Fruit fly (Drosophila melanogaster) whole organism, embryonic: ENCODE results near the gene RIOK2.

ENCODE experiments used
- Abd-B ChIP-seq: fragments of 200-800 bp; sonication (Bioruptor generic); optimal IDR thresholded peaks from 2 replicates; lab custom pipeline; 2018; ENCODE audit warnings: missing biosample characterization, mild to moderate bottlenecking, missing genetic modification characterization, moderate library complexity
- Ada2b ChIP-seq: fragments of 200-800 bp; sonication (Bioruptor generic); IDR thresholded peaks from 2 replicates; pipeline ENCODE4 v1.3.6; 2022; ENCODE audit warnings: missing biosample characterization, missing genetic modification characterization
- C15 ChIP-seq: fragments of 200-800 bp; sonication (Bioruptor generic); IDR thresholded peaks from 3 replicates; pipeline ENCODE4 v1.3.6; 2022; ENCODE audit warnings: missing biosample characterization, missing genetic modification characterization
- CG12744 ChIP-seq: fragments of 200-800 bp; sonication (Bioruptor generic); optimal IDR thresholded peaks from 2 replicates; lab custom pipeline; 2016; ENCODE audit warnings: missing biosample characterization, missing genetic modification characterization
- CG13424 ChIP-seq: fragments of 200-800 bp; sonication (Bioruptor generic); optimal IDR thresholded peaks from 2 replicates; lab custom pipeline; 2019; ENCODE audit warnings: missing biosample characterization, mild to moderate bottlenecking, missing genetic modification characterization, moderate library complexity
- CG13775 ChIP-seq: fragments of 200-800 bp; sonication (Bioruptor generic); optimal IDR thresholded peaks from 3 replicates; lab custom pipeline; 2017; ENCODE audit warnings: missing biosample characterization, mild to moderate bottlenecking, missing genetic modification characterization
- CG16815 ChIP-seq: fragments of 200-800 bp; sonication (Bioruptor generic); optimal IDR thresholded peaks from 3 replicates; lab custom pipeline; 2017; ENCODE audit warnings: missing biosample characterization, mild to moderate bottlenecking, missing genetic modification characterization
- CG17385 ChIP-seq: fragments of 200-800 bp; sonication (Bioruptor generic); optimal IDR thresholded peaks from 3 replicates; lab custom pipeline; 2018; ENCODE audit warnings: missing biosample characterization, mild to moderate bottlenecking, missing genetic modification characterization
- CG18476 ChIP-seq: fragments of 200-800 bp; sonication (Bioruptor generic); optimal IDR thresholded peaks from 2 replicates; lab custom pipeline; 2016; ENCODE audit warnings: missing biosample characterization, mild to moderate bottlenecking, missing genetic modification characterization
- CG2120 ChIP-seq: fragments of 200-800 bp; sonication (Bioruptor generic); optimal IDR thresholded peaks from 3 replicates; lab custom pipeline; 2016; ENCODE audit warnings: missing biosample characterization, missing genetic modification characterization
- CG31388 ChIP-seq: fragments of 200-800 bp; sonication (Bioruptor generic); optimal IDR thresholded peaks from 2 replicates; lab custom pipeline; 2016; ENCODE audit warnings: missing biosample characterization, missing genetic modification characterization
- CG34376 ChIP-seq: fragments of 200-800 bp; sonication (Bioruptor generic); optimal IDR thresholded peaks from 2 replicates; lab custom pipeline; 2018; ENCODE audit warnings: missing biosample characterization, mild to moderate bottlenecking, missing genetic modification characterization
- CG3847 ChIP-seq: fragments of 200-800 bp; sonication (Bioruptor generic); IDR thresholded peaks from 2 replicates; pipeline ENCODE4 v1.3.6; 2022; ENCODE audit warnings: missing biosample characterization, missing genetic modification characterization
- CG4617 ChIP-seq: fragments of 200-800 bp; sonication (Bioruptor generic); optimal IDR thresholded peaks from 3 replicates; lab custom pipeline; 2016; ENCODE audit warnings: missing biosample characterization, missing genetic modification characterization, borderline replicate concordance
- CG7372 ChIP-seq: fragments of 200-800 bp; sonication (Bioruptor generic); IDR thresholded peaks from 2 replicates; pipeline ENCODE4 v1.3.6; 2022; ENCODE audit warnings: missing biosample characterization, missing genetic modification characterization
- CG9797 ChIP-seq: fragments of 200-800 bp; sonication (Bioruptor generic); optimal IDR thresholded peaks from 3 replicates; lab custom pipeline; 2018; ENCODE audit warnings: missing biosample characterization, mild to moderate bottlenecking, missing genetic modification characterization
- CG9876 ChIP-seq: fragments of 200-800 bp; sonication (Bioruptor generic); optimal IDR thresholded peaks from 2 replicates; lab custom pipeline; 2016; ENCODE audit warnings: missing biosample characterization, missing genetic modification characterization
- D19A ChIP-seq: fragments of 200-800 bp; optimal IDR thresholded peaks from 3 replicates; lab custom pipeline; 2019; ENCODE audit warnings: missing biosample characterization, mild to moderate bottlenecking, missing genetic modification characterization, moderate library complexity
- GATAe ChIP-seq: fragments of 200-800 bp; sonication (Bioruptor generic); conservative IDR thresholded peaks from 2 replicates; pipeline ENCODE4 v1.3.6; 2022; ENCODE audit warnings: missing biosample characterization, missing genetic modification characterization
- HLHmδ ChIP-seq: fragments of 200-800 bp; sonication (Bioruptor generic); optimal IDR thresholded peaks from 2 replicates; lab custom pipeline; 2018; ENCODE audit warnings: missing biosample characterization, mild to moderate bottlenecking, missing genetic modification characterization, moderate library complexity
- Hand ChIP-seq: fragments of 200-800 bp; sonication (Bioruptor generic); optimal IDR thresholded peaks from 2 replicates; lab custom pipeline; 2017; ENCODE audit warnings: mild to moderate bottlenecking, missing biosample characterization, missing genetic modification reagents, missing genetic modification characterization
- Hey ChIP-seq: fragments of 200-800 bp; sonication (Bioruptor generic); optimal IDR thresholded peaks from 3 replicates; lab custom pipeline; 2018; ENCODE audit warnings: missing biosample characterization, mild to moderate bottlenecking, missing genetic modification characterization
- Hr39 ChIP-seq: fragments of >200 bp; optimal IDR thresholded peaks from 2 replicates; lab custom pipeline; 2017
- Lim3 ChIP-seq: fragments of 200-800 bp; sonication (Bioruptor generic); IDR thresholded peaks from 2 replicates; pipeline ENCODE4 v1.3.6; 2022; ENCODE audit warnings: missing biosample characterization, missing genetic modification characterization
- Meics ChIP-seq: fragments of 200-800 bp; sonication (Bioruptor generic); optimal IDR thresholded peaks from 2 replicates; lab custom pipeline; 2017; ENCODE audit warnings: missing biosample characterization, mild to moderate bottlenecking, missing genetic modification characterization
- abd-A ChIP-seq: fragments of 200-800 bp; sonication (Bioruptor generic); optimal IDR thresholded peaks from 3 replicates; lab custom pipeline; 2019; ENCODE audit warnings: missing biosample characterization, mild to moderate bottlenecking, missing genetic modification characterization, moderate library complexity
- ac ChIP-seq: fragments of 200-800 bp; sonication (Bioruptor generic); optimal IDR thresholded peaks from 3 replicates; lab custom pipeline; 2017; ENCODE audit warnings: missing biosample characterization, mild to moderate bottlenecking, missing genetic modification characterization
- amos ChIP-seq: fragments of 200-800 bp; sonication (Bioruptor generic); IDR thresholded peaks from 2 replicates; pipeline ENCODE4 v1.3.6; 2022; ENCODE audit warnings: missing biosample characterization, missing genetic modification characterization; ENCODE audit not compliant: partially characterized antibody
- ap ChIP-seq: fragments of 200-800 bp; sonication (Bioruptor generic); IDR thresholded peaks from 2 replicates; pipeline ENCODE4 v1.3.6; 2022; ENCODE audit warnings: missing biosample characterization, missing genetic modification characterization
- az2 ChIP-seq: fragments of 200-800 bp; sonication (Bioruptor generic); optimal IDR thresholded peaks from 3 replicates; lab custom pipeline; 2016; ENCODE audit warnings: missing biosample characterization, missing genetic modification characterization
- bbx ChIP-seq: fragments of 200-800 bp; sonication (Bioruptor generic); IDR thresholded peaks from 2 replicates; pipeline ENCODE4 v1.3.6; 2022; ENCODE audit warnings: missing biosample characterization, missing genetic modification characterization; ENCODE audit not compliant: partially characterized antibody
- croc ChIP-seq: fragments of 200-800 bp; sonication (Bioruptor generic); conservative IDR thresholded peaks from 3 replicates; pipeline ENCODE4 v1.3.6; 2022; ENCODE audit warnings: missing biosample characterization, missing genetic modification characterization
- exex ChIP-seq: fragments of 200-800 bp; sonication (Bioruptor generic); optimal IDR thresholded peaks from 4 replicates; lab custom pipeline; 2018; ENCODE audit warnings: missing biosample characterization, mild to moderate bottlenecking, missing genetic modification characterization, moderate library complexity
- fd102C ChIP-seq: fragments of 200-800 bp; sonication (Bioruptor generic); optimal IDR thresholded peaks from 2 replicates; lab custom pipeline; 2018; ENCODE audit warnings: missing biosample characterization, mild to moderate bottlenecking, missing genetic modification characterization, moderate library complexity
- fd96Cb ChIP-seq: fragments of 200-800 bp; sonication (Bioruptor generic); optimal IDR thresholded peaks from 2 replicates; lab custom pipeline; 2018; ENCODE audit warnings: missing biosample characterization, mild to moderate bottlenecking, missing genetic modification characterization, moderate library complexity
- gcm2 ChIP-seq: fragments of 200-800 bp; sonication (Bioruptor generic); optimal IDR thresholded peaks from 2 replicates; lab custom pipeline; 2016; ENCODE audit warnings: missing biosample characterization, missing genetic modification characterization
- grn ChIP-seq: fragments of 200-800 bp; sonication (Bioruptor generic); optimal IDR thresholded peaks from 3 replicates; lab custom pipeline; 2017; ENCODE audit warnings: missing biosample characterization, missing genetic modification characterization
- knrl ChIP-seq: fragments of 200-800 bp; sonication (Bioruptor generic); IDR thresholded peaks from 3 replicates; pipeline ENCODE4 v1.3.6; 2022; ENCODE audit warnings: missing biosample characterization, missing genetic modification characterization; ENCODE audit not compliant: partially characterized antibody
- lbe ChIP-seq: fragments of 200-800 bp; sonication (Bioruptor generic); optimal IDR thresholded peaks from 2 replicates; lab custom pipeline; 2016; ENCODE audit warnings: missing biosample characterization, mild to moderate bottlenecking, missing genetic modification characterization
- maf-S ChIP-seq: fragments of 200-800 bp; sonication (Bioruptor generic); optimal IDR thresholded peaks from 2 replicates; lab custom pipeline; 2016; ENCODE audit warnings: missing biosample characterization, missing genetic modification characterization
- mirr ChIP-seq: fragments of 200-800 bp; sonication (Bioruptor generic); optimal IDR thresholded peaks from 3 replicates; lab custom pipeline; 2018; ENCODE audit warnings: missing biosample characterization, mild to moderate bottlenecking, missing genetic modification characterization
- p53 ChIP-seq: fragments of 200-800 bp; sonication (Bioruptor generic); optimal IDR thresholded peaks from 2 replicates; lab custom pipeline; 2016; ENCODE audit warnings: missing biosample characterization, missing genetic modification characterization
- prd ChIP-seq, 3 experiments: fragments of >200 bp in 2 of 3; fragments of 200-800 bp in 1 of 3; sonication (Bioruptor generic) in 1 of 3; optimal IDR thresholded peaks in 2 of 3; IDR thresholded peaks in 1 of 3; 2 replicates in 2 of 3; 3 replicates in 1 of 3; pipeline versions ENCODE4 v1.3.6 to Lab custom; 2017 to 2022; ENCODE audit warnings: missing biosample characterization in 1 of 3, missing genetic modification characterization in 1 of 3
- row ChIP-seq: fragments of 200-800 bp; sonication (Bioruptor generic); IDR thresholded peaks from 3 replicates; pipeline ENCODE4 v1.3.6; 2022; ENCODE audit warnings: missing biosample characterization, missing genetic modification characterization
- scrt ChIP-seq: fragments of 200-800 bp; sonication (Bioruptor generic); optimal IDR thresholded peaks from 2 replicates; lab custom pipeline; 2018; ENCODE audit warnings: missing biosample characterization, mild to moderate bottlenecking, missing genetic modification characterization, moderate library complexity
- sens ChIP-seq: fragments of 200-800 bp; sonication (Bioruptor generic); peaks from one replicate; lab custom pipeline; 2016; ENCODE audit warnings: missing biosample characterization, missing genetic modification characterization
- shn ChIP-seq: fragments of 200-800 bp; sonication (Bioruptor generic); optimal IDR thresholded peaks from 3 replicates; lab custom pipeline; 2016; ENCODE audit warnings: missing biosample characterization, missing genetic modification characterization
- usp ChIP-seq: fragments of >200 bp; optimal IDR thresholded peaks from 2 replicates; lab custom pipeline; 2017; ENCODE audit warnings: missing biosample characterization, missing genetic modification characterization
- vfl ChIP-seq: fragments of 200-800 bp; sonication (Bioruptor generic); optimal IDR thresholded peaks from 2 replicates; lab custom pipeline; 2016; ENCODE audit warnings: missing biosample characterization, missing genetic modification characterization

RIOK2 gene

DNA sequence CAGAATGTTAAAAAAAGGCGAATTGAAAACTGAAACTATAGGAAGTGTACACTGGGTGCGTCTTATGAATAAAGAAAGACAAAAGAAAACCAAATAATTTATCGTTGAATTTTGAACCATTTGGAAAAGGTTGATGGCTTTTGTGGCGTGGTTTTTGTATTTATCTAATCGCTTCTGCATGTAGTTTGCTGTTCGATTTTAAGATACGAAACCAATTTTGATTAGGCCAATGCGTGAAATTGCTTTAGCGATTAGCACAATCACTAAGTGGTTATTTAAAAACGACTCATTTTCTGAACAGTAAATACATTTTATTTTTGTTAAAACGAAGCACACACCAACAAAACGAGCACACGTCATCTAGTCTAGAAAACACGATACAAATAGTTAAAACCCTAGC, 5.0 kb upstream of the RIOK2 start:
- TF ChIP-seq D19A (tag; lab: Kevin White, UChicago), result peak; percentile 52
- no peak for TF ChIP-seq row (GFP tag; lab: Robert Waterston, UW)
- no peak for TF ChIP-seq az2 (GFP tag; lab: Kevin White, UChicago)
- peak; percentile 93 for TF ChIP-seq mirr (GFP tag; lab: Kevin White, UChicago)
- TF ChIP-seq lbe (GFP tag; lab: Kevin White, UChicago), result peak; percentile 21
- peak; percentile 48 for TF ChIP-seq sens (GFP tag; lab: Kevin White, UChicago)
- TF ChIP-seq grn (GFP tag; lab: Kevin White, UChicago), result peak; percentile 53
- peak; percentile 47 for TF ChIP-seq CG34376 (GFP tag; lab: Kevin White, UChicago)
- TF ChIP-seq GATAe (GFP tag; lab: Robert Waterston, UW), result peak; percentile 53; the same call in 1 of the 2 replicates
- no peak for TF ChIP-seq Meics (GFP tag; lab: Kevin White, UChicago)
- TF ChIP-seq Abd-B, result no peak
- peak; percentile 97 for TF ChIP-seq exex

dm6 chr3R:25262322-25262761, 3.3 kb upstream of the RIOK2 start, which contains the start of the genes Kdsr and CG11858:
TSS of gene Kdsr (minus strand) at chr3R:25262498.
TSS of gene CG11858 (plus strand) at chr3R:25262741.
- TF ChIP-seq C15, result no peak
- TF ChIP-seq CG9876 (GFP tag; lab: Kevin White, UChicago), result no peak
- peak; percentile 59 for TF ChIP-seq shn (GFP tag; lab: Kevin White, UChicago)
- TF ChIP-seq scrt (GFP tag; lab: Kevin White, UChicago), result peak; percentile 33
- no peak for TF ChIP-seq fd102C
- peak; percentile 45 for TF ChIP-seq fd96Cb (tag; lab: Kevin White, UChicago)
- TF ChIP-seq row (GFP tag; lab: Robert Waterston, UW), result peak; percentile 94
- no peak for TF ChIP-seq prd (optimal IDR thresholded peaks at IDR 0.05; lab: Kevin White, UChicago)
- TF ChIP-seq prd (GFP tag; IDR thresholded peaks at IDR 0.05; lab: Robert Waterston, UW), result peak; percentile 85
- no peak for TF ChIP-seq knrl
- peak; percentile 3 for TF ChIP-seq vfl (GFP tag; lab: Kevin White, UChicago)
- peak; percentile 30 for TF ChIP-seq CG4617 (GFP tag; lab: Kevin White, UChicago)
- TF ChIP-seq CG7372, result peak; percentile 35; the same call in 1 of the 2 replicates
- peak; percentile 69 for TF ChIP-seq CG13424 (tag; lab: Kevin White, UChicago)
- TF ChIP-seq CG18476, result peak; percentile 71
- peak; percentile 8 for TF ChIP-seq HLHmδ
- no peak for TF ChIP-seq Hey (tag; lab: Kevin White, UChicago)
- peak; percentile 39; the same call in 1 of the 3 replicates for TF ChIP-seq croc
- TF ChIP-seq Hand, result no peak
- TF ChIP-seq CG12744, result peak; percentile 40
- TF ChIP-seq CG9797 (GFP tag; lab: Kevin White, UChicago), result peak; percentile 76
- TF ChIP-seq usp (GFP tag; lab: Kevin White, UChicago), result no peak
- peak; percentile 57; the same call in 1 of the 2 replicates for TF ChIP-seq Ada2b (GFP tag; lab: Robert Waterston, UW)
- TF ChIP-seq ap (GFP tag; lab: Robert Waterston, UW), result no peak
- TF ChIP-seq CG2120 (GFP tag; lab: Kevin White, UChicago), result peak; percentile 82
- TF ChIP-seq CG17385 (GFP tag; lab: Kevin White, UChicago), result peak; percentile 29
- no peak for TF ChIP-seq abd-A
- TF ChIP-seq CG3847, result peak; percentile 68
- TF ChIP-seq maf-S (GFP tag; lab: Kevin White, UChicago), result peak; percentile 40
- TF ChIP-seq CG13775 (GFP tag; lab: Kevin White, UChicago), result peak; percentile 73
- TF ChIP-seq p53, result no peak
- peak; percentile 28 for TF ChIP-seq gcm2 (GFP tag; lab: Kevin White, UChicago)
- no peak for TF ChIP-seq Hr39 (lab: Kevin White, UChicago)
- no peak for TF ChIP-seq bbx (GFP tag; lab: Robert Waterston, UW)
- TF ChIP-seq amos (GFP tag; lab: Robert Waterston, UW), result no peak
- TF ChIP-seq CG16815, result peak; percentile 13
- no peak for TF ChIP-seq CG31388
- TF ChIP-seq ac (GFP tag; lab: Kevin White, UChicago), result no peak
- no peak for TF ChIP-seq Lim3 (GFP tag; lab: Robert Waterston, UW)
